Worm (Caenorhabditis elegans): ENCODE results near the gene cnx-1.

- TF ChIP-seq madf-8 (GFP tag; conservative IDR thresholded peaks at IDR 0.05) (no peak), nhr-90 (tag; optimal IDR thresholded peaks at IDR 0.05) (no peak), pha-4 (tag; optimal IDR thresholded peaks at IDR 0.05) (no peak), ets-4 (GFP tag; optimal IDR thresholded peaks at IDR 0.05) (no peak), C17E4.6 (GFP tag; IDR thresholded peaks at IDR 0.05) (no peak), atf-7 (tag; optimal IDR thresholded peaks at IDR 0.05) (no peak)
Measured at ce11 chrIII:9804997-9805610, 11.8 kb downstream of the cnx-1 start, which contains the start of gene riok-3.

All from whole organism, young adult.